Fruit fly (Drosophila melanogaster) whole organism, prepupa: ENCODE measurements around the gene CG42833.
A peak's percentile ranks its signal among the peaks of the same experiment; 100 is the strongest.

Source experiments
- CG10631 ChIP-seq: fragments of 200-800 bp; sonication (Bioruptor generic); optimal IDR thresholded peaks from 2 replicates; lab custom pipeline; 2016; ENCODE audit warnings: missing biosample characterization, missing genetic modification characterization
- CG10669 ChIP-seq: fragments of 200-800 bp; sonication (Bioruptor generic); optimal IDR thresholded peaks from 3 replicates; lab custom pipeline; 2018; ENCODE audit warnings: missing biosample characterization, mild to moderate bottlenecking, missing genetic modification characterization, moderate library complexity
- CG11294 ChIP-seq: fragments of 200-800 bp; sonication (Bioruptor generic); IDR thresholded peaks from 2 replicates; pipeline ENCODE4 v1.3.6; 2022; ENCODE audit warnings: missing biosample characterization, missing genetic modification characterization
- CG31627 ChIP-seq: fragments of 200-800 bp; sonication (Bioruptor generic); optimal IDR thresholded peaks from 3 replicates; lab custom pipeline; 2016; ENCODE audit warnings: missing biosample characterization, missing genetic modification characterization
- CG3919 ChIP-seq: fragments of 200-800 bp; sonication (Bioruptor generic); optimal IDR thresholded peaks from 3 replicates; lab custom pipeline; 2016; ENCODE audit warnings: missing biosample characterization, missing genetic modification characterization
- CG6163 ChIP-seq: fragments of 200-800 bp; sonication (Bioruptor generic); IDR thresholded peaks from 3 replicates; pipeline ENCODE4 v1.3.6; 2022; ENCODE audit warnings: missing biosample characterization, missing genetic modification characterization
- CG6792 ChIP-seq: fragments of 200-800 bp; sonication (Bioruptor generic); optimal IDR thresholded peaks from 3 replicates; lab custom pipeline; 2016; ENCODE audit warnings: missing biosample characterization, missing genetic modification characterization
- CG6854 ChIP-seq: fragments of 200-800 bp; sonication (Bioruptor generic); optimal IDR thresholded peaks from 2 replicates; lab custom pipeline; 2017; ENCODE audit warnings: missing biosample characterization, mild to moderate bottlenecking, missing genetic modification characterization
- Eip78C ChIP-seq: fragments of 200-800 bp; sonication (Bioruptor generic); peaks from one replicate; lab custom pipeline; 2016; ENCODE audit warnings: missing biosample characterization, missing genetic modification characterization
- Ets21C ChIP-seq: fragments of 200-800 bp; sonication (Bioruptor generic); optimal IDR thresholded peaks from 3 replicates; lab custom pipeline; 2016; ENCODE audit warnings: missing biosample characterization, missing genetic modification characterization
- Ets96B ChIP-seq: fragments of 200-800 bp; optimal IDR thresholded peaks from 2 replicates; lab custom pipeline; 2019; ENCODE audit warnings: missing biosample characterization, mild to moderate bottlenecking, missing genetic modification characterization, moderate library complexity
- Gug ChIP-seq: fragments of 200-800 bp; sonication (Bioruptor generic); IDR thresholded peaks from 2 replicates; pipeline ENCODE4 v1.3.6; 2022; ENCODE audit warnings: missing biosample characterization, missing genetic modification characterization
- Hr39 ChIP-seq: fragments of 200-800 bp; sonication (Bioruptor generic); optimal IDR thresholded peaks from 2 replicates; lab custom pipeline; 2016; ENCODE audit warnings: missing biosample characterization, missing genetic modification characterization
- Hr4 ChIP-seq: fragments of 200-800 bp; sonication (Bioruptor generic); optimal IDR thresholded peaks from 3 replicates; lab custom pipeline; 2016; ENCODE audit warnings: missing biosample characterization, missing genetic modification characterization
- Sox102F ChIP-seq: fragments of 200-800 bp; sonication (Bioruptor generic); optimal IDR thresholded peaks from 2 replicates; lab custom pipeline; 2016; ENCODE audit warnings: missing biosample characterization, mild to moderate bottlenecking, missing genetic modification characterization
- cyc ChIP-seq: fragments of 200-800 bp; sonication (Bioruptor generic); optimal IDR thresholded peaks from 3 replicates; lab custom pipeline; 2016; ENCODE audit warnings: missing biosample characterization, missing genetic modification characterization
- eg ChIP-seq: fragments of 200-800 bp; sonication (Bioruptor generic); IDR thresholded peaks from 3 replicates; pipeline ENCODE4 v1.3.6; 2022; ENCODE audit warnings: missing biosample characterization, missing genetic modification characterization
- net ChIP-seq: fragments of 200-800 bp; sonication (Bioruptor generic); optimal IDR thresholded peaks from 3 replicates; lab custom pipeline; 2016; ENCODE audit warnings: missing biosample characterization, missing genetic modification characterization
- pdm3 ChIP-seq: fragments of 200-800 bp; sonication (Bioruptor generic); optimal IDR thresholded peaks from 3 replicates; lab custom pipeline; 2016; ENCODE audit warnings: missing biosample characterization, missing genetic modification characterization
- salr ChIP-seq, 2 experiments: fragments of 200-800 bp; sonication (Bioruptor generic); optimal IDR thresholded peaks; 3 replicates each; lab custom pipeline; 2016 to 2018; ENCODE audit warnings: missing biosample characterization in 2 of 2, missing genetic modification characterization in 2 of 2, mild to moderate bottlenecking in 1 of 2

CG42833 gene

DNA sequence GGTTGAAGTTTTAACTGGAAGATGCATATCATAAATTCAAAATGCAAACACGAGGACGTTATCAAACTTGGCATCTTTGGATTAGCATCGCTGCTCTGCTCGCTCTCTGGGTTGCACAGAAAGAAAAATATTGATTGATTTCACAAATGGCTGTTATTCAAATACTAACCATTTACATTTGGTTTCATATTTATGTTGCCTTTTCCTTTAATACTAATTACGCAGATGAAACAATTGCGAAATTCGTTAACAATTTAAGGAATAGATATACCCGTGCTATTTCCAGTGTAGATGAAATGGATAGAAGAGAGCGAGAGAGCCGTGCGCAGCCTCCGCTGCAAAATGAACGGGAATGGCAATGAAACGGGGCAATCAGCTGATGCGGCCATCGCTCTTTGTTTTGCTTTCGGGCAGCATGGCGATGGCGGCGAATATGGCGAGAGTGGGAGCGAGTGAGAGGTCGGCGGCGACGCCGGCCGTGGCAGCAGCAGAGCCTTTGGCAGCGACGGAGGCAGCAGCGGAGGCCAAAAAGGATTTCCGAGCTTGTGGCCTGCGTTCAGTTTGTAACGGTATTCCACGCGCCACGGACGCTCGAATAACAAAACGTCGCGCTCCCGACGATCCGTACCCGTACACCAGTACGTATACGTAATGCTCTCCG is 47.8 kb downstream of the CG42833 start, which contains the start of gene rdgC (continued):
- TF ChIP-seq CG10631 (GFP tag; lab: Kevin White, UChicago): peak; percentile 88
- peak; percentile 94 for TF ChIP-seq CG10669 (GFP tag; lab: Kevin White, UChicago)
- peak; percentile 96 for TF ChIP-seq Gug
- TF ChIP-seq CG11294 (GFP tag; lab: Robert Waterston, UW): peak; percentile 94
- TF ChIP-seq Ets21C (GFP tag; lab: Kevin White, UChicago): peak; percentile 82
- TF ChIP-seq Eip78C (GFP tag; lab: Kevin White, UChicago): peak; percentile 97
- peak; percentile 84 to 86 for TF ChIP-seq salr (GFP tag; optimal IDR thresholded peaks at IDR 0.05; lab: Kevin White, UChicago)
- TF ChIP-seq CG31627 (GFP tag; lab: Kevin White, UChicago): peak; percentile 91
- peak; percentile 91 for TF ChIP-seq net
- TF ChIP-seq eg (GFP tag; lab: Robert Waterston, UW): peak; percentile 97
- TF ChIP-seq CG6163: peak; percentile 96
- peak; percentile 92 for TF ChIP-seq pdm3 (GFP tag; lab: Kevin White, UChicago)
- peak; percentile 94 for TF ChIP-seq cyc (GFP tag; lab: Kevin White, UChicago)
- peak; percentile 90 for TF ChIP-seq Hr39
- TF ChIP-seq Ets96B: peak; percentile 91
- TF ChIP-seq CG3919: peak; percentile 96
- peak; percentile 88 for TF ChIP-seq CG6792
- TF ChIP-seq Hr4 (GFP tag; lab: Kevin White, UChicago): peak; percentile 95
- TF ChIP-seq CG6854 (GFP tag; lab: Kevin White, UChicago): no peak
- peak; percentile 88 for TF ChIP-seq Sox102F (GFP tag; lab: Kevin White, UChicago)
